Worm (Caenorhabditis elegans) whole organism, L1 larva: Measurements from ENCODE around the gene K02D10.1.

ENCODE experiments used
- C04F5.9 ChIP-seq: sonication (generic microtip); optimal IDR thresholded peaks from 2 replicates; lab custom pipeline; 2016; ENCODE audit warnings: missing genetic modification characterization, missing compliant biosample characterization
- Y116A8C.19 ChIP-seq: sonication (generic microtip); optimal IDR thresholded peaks from 2 replicates; lab custom pipeline; 2016; ENCODE audit warnings: missing compliant biosample characterization, missing genetic modification characterization, borderline replicate concordance
- alr-1 ChIP-seq: fragments of 200-800 bp; sonication (Bioruptor generic); optimal IDR thresholded peaks from 2 replicates; lab custom pipeline; 2018; ENCODE audit warnings: borderline replicate concordance, mild to moderate bottlenecking, missing genetic modification characterization, missing compliant biosample characterization
- ama-1 ChIP-seq: fragments of 150-350 bp; optimal IDR thresholded peaks from 2 replicates; lab custom pipeline; 2014
- blmp-1 ChIP-seq: fragments of 150-350 bp; optimal IDR thresholded peaks from 2 replicates; lab custom pipeline; 2014; ENCODE audit warnings: missing biosample characterization, missing genetic modification characterization
- dsc-1 ChIP-seq: sonication (generic microtip); optimal IDR thresholded peaks from 2 replicates; lab custom pipeline; 2016; ENCODE audit warnings: mild to moderate bottlenecking, missing genetic modification characterization, missing compliant biosample characterization
- efl-1 ChIP-seq, 4 experiments: fragments of 150-350 bp; optimal IDR thresholded peaks in 3 of 4; peaks in 1 of 4; 1 replicate in 1 of 4; 2 replicates in 3 of 4; lab custom pipeline; 2014; ENCODE audit warnings: missing biosample characterization in 2 of 4, missing genetic modification characterization in 2 of 4, missing genetic modification reagents in 2 of 4
- efl-3 ChIP-seq: fragments of 200-800 bp; sonication (Bioruptor generic); optimal IDR thresholded peaks from 2 replicates; lab custom pipeline; 2018; ENCODE audit warnings: mild to moderate bottlenecking, missing genetic modification characterization, missing compliant biosample characterization
- egl-13 ChIP-seq: sonication (generic microtip); optimal IDR thresholded peaks from 2 replicates; lab custom pipeline; 2016; ENCODE audit warnings: missing genotype, missing genetic modification reagents, missing genetic modification characterization, missing compliant biosample characterization
- fkh-10 ChIP-seq: sonication (generic microtip); optimal IDR thresholded peaks from 2 replicates; lab custom pipeline; 2017; ENCODE audit warnings: missing biosample characterization, missing genetic modification reagents, missing genetic modification characterization
- grh-1 ChIP-seq: fragments of 200-800 bp; sonication (Bioruptor generic); IDR thresholded peaks from 2 replicates; pipeline ENCODE4 v1.3.6; 2022; ENCODE audit warnings: missing genetic modification reagents, missing genetic modification characterization, missing compliant biosample characterization
- hlh-4 ChIP-seq: sonication (generic microtip); optimal IDR thresholded peaks from 2 replicates; lab custom pipeline; 2016; ENCODE audit warnings: mild to moderate bottlenecking, missing genetic modification characterization, missing compliant biosample characterization
- isw-1 ChIP-seq: fragments of 200-800 bp; sonication (Bioruptor generic); IDR thresholded peaks from 2 replicates; pipeline ENCODE4 v1.3.6; 2022; ENCODE audit warnings: missing genetic modification characterization, missing compliant biosample characterization
- lin-14 ChIP-seq: fragments of 200-800 bp; sonication (Bioruptor generic); optimal IDR thresholded peaks from 2 replicates; lab custom pipeline; 2018; ENCODE audit warnings: mild to moderate bottlenecking, missing genetic modification characterization, moderate library complexity, missing compliant biosample characterization
- lin-15B ChIP-seq: fragments of 150-350 bp; sonication (generic microtip); optimal IDR thresholded peaks from 3 replicates; lab custom pipeline; 2014; ENCODE audit warnings: missing biosample characterization, missing genetic modification characterization
- lin-35 ChIP-seq, 2 experiments: fragments of 150-350 bp; optimal IDR thresholded peaks; 2 replicates each; lab custom pipeline; 2014; ENCODE audit warnings: missing biosample characterization in 2 of 2, missing genetic modification characterization in 2 of 2, missing genetic modification reagents in 2 of 2
- lsy-2 ChIP-seq, 2 experiments: fragments of 150-350 bp; optimal IDR thresholded peaks; 2 replicates each; lab custom pipeline; 2014; ENCODE audit warnings: missing biosample characterization in 2 of 2, missing genetic modification characterization in 2 of 2
- mdl-1 ChIP-seq, 2 experiments: fragments of 150-350 bp; optimal IDR thresholded peaks; 2 replicates each; lab custom pipeline; 2014 to 2017; ENCODE audit warnings: missing biosample characterization in 2 of 2, missing genetic modification characterization in 2 of 2, inconsistent platforms in 1 of 2
- nhr-11 ChIP-seq: fragments of 150-350 bp; optimal IDR thresholded peaks from 2 replicates; lab custom pipeline; 2014; ENCODE audit warnings: missing biosample characterization, missing genetic modification characterization
- nhr-20 ChIP-seq: sonication (generic microtip); optimal IDR thresholded peaks from 2 replicates; lab custom pipeline; 2016; ENCODE audit warnings: mild to moderate bottlenecking, missing genetic modification characterization, missing compliant biosample characterization
- nhr-47 ChIP-seq: sonication (generic microtip); optimal IDR thresholded peaks from 2 replicates; lab custom pipeline; 2016; ENCODE audit warnings: mild to moderate bottlenecking, missing genetic modification characterization, moderate library complexity, missing compliant biosample characterization
- nhr-71 ChIP-seq: sonication (generic microtip); optimal IDR thresholded peaks from 2 replicates; lab custom pipeline; 2016; ENCODE audit warnings: mild to moderate bottlenecking, missing genetic modification characterization, moderate library complexity, missing compliant biosample characterization
- pag-3 ChIP-seq: sonication (generic microtip); optimal IDR thresholded peaks from 2 replicates; lab custom pipeline; 2017; ENCODE audit warnings: missing genetic modification characterization, mild to moderate bottlenecking, missing compliant biosample characterization, antibody characterized with exemption, borderline replicate concordance; ENCODE audit not compliant: insufficient read depth
- pqm-1 ChIP-seq: sonication (generic microtip); optimal IDR thresholded peaks from 3 replicates; lab custom pipeline; 2017; ENCODE audit warnings: missing biosample characterization, missing genetic modification characterization
- rnt-1 ChIP-seq: sonication (generic microtip); optimal IDR thresholded peaks from 2 replicates; lab custom pipeline; 2016; ENCODE audit warnings: mild to moderate bottlenecking, missing genetic modification characterization, moderate library complexity, missing compliant biosample characterization
- skn-1 ChIP-seq: fragments of 150-350 bp; optimal IDR thresholded peaks from 2 replicates; lab custom pipeline; 2014; ENCODE audit warnings: missing biosample characterization, missing genetic modification characterization
- snpc-4 ChIP-seq: fragments of 150-350 bp; optimal IDR thresholded peaks from 2 replicates; lab custom pipeline; 2014; ENCODE audit warnings: missing biosample characterization, missing genetic modification characterization
- snu-23 ChIP-seq: sonication (generic microtip); optimal IDR thresholded peaks from 2 replicates; lab custom pipeline; 2016; ENCODE audit warnings: missing genetic modification characterization, missing compliant biosample characterization
- swsn-7 ChIP-seq: sonication (generic microtip); optimal IDR thresholded peaks from 2 replicates; lab custom pipeline; 2016; ENCODE audit warnings: missing genetic modification characterization, missing compliant biosample characterization
- tbx-2 ChIP-seq: sonication (generic microtip); optimal IDR thresholded peaks from 2 replicates; lab custom pipeline; 2016; ENCODE audit warnings: missing genetic modification characterization, missing compliant biosample characterization
- tlp-1 ChIP-seq: fragments of 150-350 bp; optimal IDR thresholded peaks from 2 replicates; lab custom pipeline; 2014; ENCODE audit warnings: missing biosample characterization, missing genetic modification characterization
- unc-130 ChIP-seq: fragments of 150-350 bp; optimal IDR thresholded peaks from 2 replicates; lab custom pipeline; 2017; ENCODE audit warnings: missing biosample characterization, missing genetic modification characterization, inconsistent platforms
- unc-30 ChIP-seq: sonication (generic microtip); optimal IDR thresholded peaks from 2 replicates; lab custom pipeline; 2017; ENCODE audit warnings: missing biosample characterization, missing genetic modification characterization
- xbp-1 ChIP-seq: sonication (generic microtip); optimal IDR thresholded peaks from 2 replicates; lab custom pipeline; 2016; ENCODE audit warnings: missing genetic modification characterization, missing compliant biosample characterization
- zip-4 ChIP-seq: fragments of 200-800 bp; sonication (Bioruptor generic); optimal IDR thresholded peaks from 2 replicates; lab custom pipeline; 2018; ENCODE audit warnings: mild to moderate bottlenecking, missing genetic modification characterization, moderate library complexity, missing compliant biosample characterization

The K02D10.1 gene

DNA sequence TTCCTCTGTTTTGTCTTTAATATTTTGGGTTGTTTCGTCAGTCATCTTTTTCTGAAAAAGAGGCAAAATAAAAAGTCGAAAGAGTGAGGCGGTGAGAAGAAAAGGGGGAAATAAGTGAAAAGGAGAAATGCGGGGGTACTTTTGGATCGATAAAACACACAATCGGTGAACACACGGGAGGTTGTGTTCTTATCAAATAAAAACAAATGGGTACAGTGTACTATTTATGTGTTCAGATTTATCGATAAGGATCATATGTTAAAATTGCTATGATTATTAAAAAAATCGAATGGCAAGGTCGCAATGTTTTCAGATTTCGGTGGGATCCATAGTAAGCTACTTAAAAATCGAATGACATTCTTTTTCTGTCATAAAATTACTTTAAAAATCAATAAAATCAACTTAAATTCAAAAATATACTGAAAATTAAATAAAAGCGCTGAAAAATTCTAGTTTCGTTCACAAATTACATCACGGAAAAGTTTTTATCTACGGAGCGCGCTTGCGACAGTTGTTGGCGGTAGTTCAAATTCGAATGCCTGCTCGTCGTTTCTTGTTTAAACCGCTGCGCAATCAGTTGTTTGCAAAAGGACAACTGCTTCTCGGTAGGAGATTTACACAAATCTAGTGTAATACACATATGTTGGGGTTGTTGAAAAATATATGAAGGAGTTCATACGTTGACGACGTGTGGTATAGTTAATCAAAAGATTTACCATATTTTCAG lies 40.1 kb downstream of the K02D10.1 start, which contains the start of gene prx-19 (continued):
- TF ChIP-seq blmp-1 (peak; percentile 54), swsn-7 (tag; lab: Kevin White, UChicago) (peak; percentile 39), nhr-20 (tag; lab: Kevin White, UChicago) (peak; percentile 68), lin-15B (tag; lab: Kevin White, UChicago) (peak; percentile 46)

DNA sequence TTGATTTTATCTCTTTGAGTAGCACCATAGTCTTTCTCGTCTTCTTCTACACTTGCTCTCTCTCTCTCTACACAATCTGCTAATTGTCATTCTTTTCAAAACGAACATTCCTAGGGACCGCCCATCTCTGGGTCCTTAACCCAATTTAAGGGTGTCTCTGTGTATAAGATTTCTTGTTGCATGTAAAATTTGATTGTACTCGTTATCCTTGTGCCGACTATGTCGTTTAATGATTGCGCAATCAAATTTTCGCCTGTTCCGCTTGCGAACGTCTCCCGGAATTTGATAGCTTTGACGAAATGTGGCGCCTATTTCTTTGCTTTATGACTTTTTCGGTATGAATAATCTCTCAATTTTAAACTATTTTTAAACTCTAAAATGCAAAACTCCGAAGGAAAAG lies 41.8 kb downstream of the K02D10.1 start:
- TF ChIP-seq fkh-10 (GFP tag; lab: Kevin White, UChicago), result peak; percentile 36
- no peak for TF ChIP-seq C04F5.9 (tag; lab: Kevin White, UChicago)
- TF ChIP-seq nhr-11 (tag; lab: Kevin White, UChicago), result no peak
- TF ChIP-seq lin-14 (GFP tag; lab: Kevin White, UChicago), result peak; percentile 53

DNA sequence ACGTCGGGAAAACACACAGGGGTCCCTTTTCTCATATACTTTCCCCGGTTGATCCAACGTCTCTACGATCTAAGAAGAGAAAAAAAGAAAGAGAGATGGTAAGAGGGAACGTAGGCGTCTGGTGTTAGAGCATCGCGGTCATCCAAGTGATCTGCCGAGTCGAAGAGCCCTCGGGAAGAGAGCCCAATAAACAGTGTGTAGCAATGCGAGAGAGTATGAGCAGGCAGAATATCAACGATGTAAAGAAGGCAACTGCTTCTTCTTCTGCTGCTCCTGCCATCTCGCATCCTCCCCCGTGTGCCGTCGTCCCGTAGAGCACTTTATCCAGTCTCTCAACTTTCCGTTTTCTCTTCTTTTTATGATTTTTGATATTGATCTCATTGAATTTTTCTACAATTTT lies 46.4 kb downstream of the K02D10.1 start:
- TF ChIP-seq lin-35 (GFP tag; optimal IDR thresholded peaks at IDR 0.05; lab: Kevin White, UChicago), result peak in 1 of 2 experiments; percentile 25
- peak; percentile 35 for TF ChIP-seq snu-23 (GFP tag; lab: Kevin White, UChicago)
- TF ChIP-seq efl-1 (optimal IDR thresholded peaks at IDR 0.05; lab: Kevin White, UChicago), result peak in 1 of 2 experiments; percentile 15
- peak in 1 of 2 experiments; percentile 89 for TF ChIP-seq efl-1 (GFP tag; optimal IDR thresholded peaks at IDR 0.05 in 1 of 2; lab: Kevin White, UChicago)
- peak; percentile 42 for TF ChIP-seq dsc-1 (tag; lab: Kevin White, UChicago)
- no peak for TF ChIP-seq unc-30 (tag; lab: Kevin White, UChicago)
- no peak for TF ChIP-seq C04F5.9 (tag; lab: Kevin White, UChicago)
- peak; percentile 95 for TF ChIP-seq pag-3 (tag; lab: Kevin White, UChicago)
- peak; percentile 58 for TF ChIP-seq nhr-71 (tag; lab: Kevin White, UChicago)
- TF ChIP-seq lsy-2 (tag; optimal IDR thresholded peaks at IDR 0.05; lab: Kevin White, UChicago), result peak in 1 of 2 experiments; percentile 40
- TF ChIP-seq lin-14 (GFP tag; lab: Kevin White, UChicago), result peak; percentile 67
- TF ChIP-seq nhr-20 (tag; lab: Kevin White, UChicago), result peak; percentile 15
- peak; percentile 36 for TF ChIP-seq unc-130 (tag; lab: Kevin White, UChicago)
- peak; percentile 56 for TF ChIP-seq rnt-1 (tag; lab: Kevin White, UChicago)
- TF ChIP-seq Y116A8C.19, result no peak
- TF ChIP-seq, all 84 proteins: peak for 11

DNA sequence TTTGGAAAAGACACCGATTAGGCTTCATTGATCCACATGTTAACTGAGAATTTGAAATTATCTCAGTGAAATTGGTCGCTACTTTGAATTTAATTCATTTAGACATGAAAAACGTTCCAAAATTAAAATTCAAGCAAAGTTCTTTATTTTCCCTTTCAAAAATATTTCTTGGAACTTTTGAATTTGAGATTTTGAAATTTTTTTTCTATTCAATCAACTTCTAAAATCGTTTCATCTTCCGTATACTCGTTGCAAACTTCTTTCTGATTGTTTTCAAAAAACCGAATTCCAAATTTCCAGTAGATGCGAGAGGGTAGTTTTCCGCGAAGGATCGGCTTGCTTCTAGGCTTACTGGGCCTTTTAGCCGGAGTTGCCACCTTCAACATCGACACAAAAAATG lies 49.3 kb downstream of the K02D10.1 start, which contains the start of gene pat-2:
pat-2 (plus strand) TSS at position 301 of the 400 bp plus-strand sequence.
- TF ChIP-seq tlp-1 (tag; lab: Kevin White, UChicago), result no peak
- TF ChIP-seq zip-4 (GFP tag; lab: Kevin White, UChicago), result no peak
- no peak for TF ChIP-seq nhr-11 (tag; lab: Kevin White, UChicago)
- TF ChIP-seq fkh-10 (GFP tag; lab: Kevin White, UChicago), result no peak
- TF ChIP-seq lin-35 (GFP tag; optimal IDR thresholded peaks at IDR 0.05; lab: Kevin White, UChicago), result no peak
- no peak for TF ChIP-seq skn-1 (tag; lab: Kevin White, UChicago)
- no peak for TF ChIP-seq tbx-2
- no peak for TF ChIP-seq alr-1
- no peak for TF ChIP-seq hlh-4 (tag; lab: Kevin White, UChicago)
- no peak for TF ChIP-seq pqm-1 (tag; lab: Kevin White, UChicago)
- no peak for TF ChIP-seq grh-1 (GFP tag; lab: Robert Waterston, UW)
- TF ChIP-seq snu-23 (GFP tag; lab: Kevin White, UChicago), result no peak
- TF ChIP-seq isw-1 (GFP tag; lab: Robert Waterston, UW), result no peak
- TF ChIP-seq ama-1, result no peak
- TF ChIP-seq efl-3, result no peak
- TF ChIP-seq egl-13 (tag; lab: Kevin White, UChicago), result no peak
- no peak for TF ChIP-seq mdl-1 (tag; optimal IDR thresholded peaks at IDR 0.05; lab: Kevin White, UChicago)
- TF ChIP-seq xbp-1 (tag; lab: Kevin White, UChicago), result no peak
- TF ChIP-seq nhr-47 (tag; lab: Kevin White, UChicago), result no peak
- TF ChIP-seq snpc-4 (tag; lab: Kevin White, UChicago), result no peak
